Fruit fly (Drosophila melanogaster): ENCODE data around the gene tau.

tau gene

dm6 chr3R:27656686-27657535, at the start of gene tau:
Gene tau, minus strand, starts transcription at chr3R:27656996.
- TF ChIP-seq insv (optimal IDR thresholded peaks at IDR 0.05), result no peak
- no peak for TF ChIP-seq ttk (optimal IDR thresholded peaks at IDR 0.05)

- TF ChIP-seq psq (optimal IDR thresholded peaks at IDR 0.05), result no peak
- TF ChIP-seq ttk (optimal IDR thresholded peaks at IDR 0.05), result no peak
- no peak for TF ChIP-seq insv (optimal IDR thresholded peaks at IDR 0.05)
- TF ChIP-seq Myc (optimal IDR thresholded peaks at IDR 0.05), result no peak
- TF ChIP-seq h (optimal IDR thresholded peaks at IDR 0.05), result no peak
- TF ChIP-seq Sin3A (optimal IDR thresholded peaks at IDR 0.05), result no peak
Observed at dm6 chr3R:27706039-27706580, 49.3 kb upstream of the tau start.

dm6 chr3R:27700229-27700573, 43.4 kb upstream of the tau start, which contains the start of gene btz:
Gene btz, plus strand, starts transcription at chr3R:27700361.
- TF ChIP-seq Sin3A (optimal IDR thresholded peaks at IDR 0.05) (no peak), ttk (optimal IDR thresholded peaks at IDR 0.05) (no peak), psq (optimal IDR thresholded peaks at IDR 0.05) (no peak), insv (optimal IDR thresholded peaks at IDR 0.05) (no peak), h (optimal IDR thresholded peaks at IDR 0.05) (no peak), Myc (optimal IDR thresholded peaks at IDR 0.05) (no peak)

dm6 chr3R:27699540-27700228, 42.9 kb upstream of the tau start, which contains the start of gene ALiX:
Gene ALiX, minus strand, starts transcription at chr3R:27700110.
- TF ChIP-seq psq (optimal IDR thresholded peaks at IDR 0.05) (no peak), insv (optimal IDR thresholded peaks at IDR 0.05) (no peak), Myc (optimal IDR thresholded peaks at IDR 0.05) (no peak), Sin3A (optimal IDR thresholded peaks at IDR 0.05) (no peak), ttk (optimal IDR thresholded peaks at IDR 0.05) (no peak), h (optimal IDR thresholded peaks at IDR 0.05) (no peak)

dm6 chr3R:27695019-27695418, 38.2 kb upstream of the tau start, which contains the start of gene HSPBAP1:
Gene HSPBAP1, plus strand, starts transcription at chr3R:27695235.
- TF ChIP-seq insv (optimal IDR thresholded peaks at IDR 0.05) (no peak), Myc (optimal IDR thresholded peaks at IDR 0.05) (no peak)

dm6 chr3R:27694583-27694982, 37.8 kb upstream of the tau start, which contains the start of gene Acp98AB:
Gene Acp98AB, plus strand, starts transcription at chr3R:27694883.
- no peak for TF ChIP-seq ttk (optimal IDR thresholded peaks at IDR 0.05)
- TF ChIP-seq psq (optimal IDR thresholded peaks at IDR 0.05), result no peak
- no peak for TF ChIP-seq h (optimal IDR thresholded peaks at IDR 0.05)
- TF ChIP-seq Sin3A (optimal IDR thresholded peaks at IDR 0.05), result no peak
- TF ChIP-seq Myc (optimal IDR thresholded peaks at IDR 0.05), result no peak
- no peak for TF ChIP-seq insv (optimal IDR thresholded peaks at IDR 0.05)

- TF ChIP-seq Sin3A (optimal IDR thresholded peaks at IDR 0.05) (no peak), psq (optimal IDR thresholded peaks at IDR 0.05) (no peak), h (optimal IDR thresholded peaks at IDR 0.05) (no peak), ttk (optimal IDR thresholded peaks at IDR 0.05) (no peak), insv (optimal IDR thresholded peaks at IDR 0.05) (no peak), Myc (optimal IDR thresholded peaks at IDR 0.05) (no peak)
Observed at dm6 chr3R:27694018-27694417, 37.2 kb upstream of the tau start, which contains the start of gene CG43319. Gene CG43319, plus strand, starts transcription at chr3R:27694318.

- TF ChIP-seq Sin3A (optimal IDR thresholded peaks at IDR 0.05) (no peak), Myc (optimal IDR thresholded peaks at IDR 0.05) (no peak), ttk (optimal IDR thresholded peaks at IDR 0.05) (no peak), insv (optimal IDR thresholded peaks at IDR 0.05) (no peak), psq (optimal IDR thresholded peaks at IDR 0.05) (no peak), h (optimal IDR thresholded peaks at IDR 0.05) (no peak)
Observed at dm6 chr3R:27692645-27693307, 36.0 kb upstream of the tau start.

- no peak for TF ChIP-seq ttk (optimal IDR thresholded peaks at IDR 0.05)
- TF ChIP-seq h (optimal IDR thresholded peaks at IDR 0.05), result no peak
- TF ChIP-seq Sin3A (optimal IDR thresholded peaks at IDR 0.05), result no peak
- TF ChIP-seq Myc (optimal IDR thresholded peaks at IDR 0.05), result no peak
- TF ChIP-seq psq (optimal IDR thresholded peaks at IDR 0.05), result no peak
- TF ChIP-seq insv (optimal IDR thresholded peaks at IDR 0.05), result no peak
Observed at dm6 chr3R:27688034-27688433, 31.2 kb upstream of the tau start, which contains the start of gene CG31055. Gene CG31055, minus strand, starts transcription at chr3R:27688134.

- TF ChIP-seq Myc (optimal IDR thresholded peaks at IDR 0.05) (no peak), psq (optimal IDR thresholded peaks at IDR 0.05) (no peak), insv (optimal IDR thresholded peaks at IDR 0.05) (no peak), Sin3A (optimal IDR thresholded peaks at IDR 0.05) (no peak)
Observed at dm6 chr3R:27685539-27686012, 28.8 kb upstream of the tau start, which contains the start of gene CG12880. Gene CG12880, plus strand, starts transcription at chr3R:27685962.

- TF ChIP-seq insv (optimal IDR thresholded peaks at IDR 0.05), result no peak
- no peak for TF ChIP-seq Myc (optimal IDR thresholded peaks at IDR 0.05)
- TF ChIP-seq ttk (optimal IDR thresholded peaks at IDR 0.05), result no peak
- no peak for TF ChIP-seq h (optimal IDR thresholded peaks at IDR 0.05)
- no peak for TF ChIP-seq Sin3A (optimal IDR thresholded peaks at IDR 0.05)
- TF ChIP-seq psq (optimal IDR thresholded peaks at IDR 0.05), result no peak
Observed at dm6 chr3R:27685074-27685473, 28.3 kb upstream of the tau start.

All from Kc167 (cell line).